Fruit fly (Drosophila melanogaster) whole organism, prepupa: ENCODE measurements around the gene Yp3.

Source experiments
- CG31627 ChIP-seq: fragments of 200-800 bp; sonication (Bioruptor generic); optimal IDR thresholded peaks from 3 replicates; lab custom pipeline; 2016; ENCODE audit warnings: missing biosample characterization, missing genetic modification characterization
- ss ChIP-seq, 2 experiments: fragments of 200-800 bp; sonication (Bioruptor generic); optimal IDR thresholded peaks; 2 replicates in 1 of 2; 3 replicates in 1 of 2; lab custom pipeline; 2017 to 2018; ENCODE audit warnings: mild to moderate bottlenecking in 2 of 2, missing biosample characterization in 2 of 2, missing genetic modification characterization in 2 of 2, moderate library complexity in 1 of 2

DNA sequence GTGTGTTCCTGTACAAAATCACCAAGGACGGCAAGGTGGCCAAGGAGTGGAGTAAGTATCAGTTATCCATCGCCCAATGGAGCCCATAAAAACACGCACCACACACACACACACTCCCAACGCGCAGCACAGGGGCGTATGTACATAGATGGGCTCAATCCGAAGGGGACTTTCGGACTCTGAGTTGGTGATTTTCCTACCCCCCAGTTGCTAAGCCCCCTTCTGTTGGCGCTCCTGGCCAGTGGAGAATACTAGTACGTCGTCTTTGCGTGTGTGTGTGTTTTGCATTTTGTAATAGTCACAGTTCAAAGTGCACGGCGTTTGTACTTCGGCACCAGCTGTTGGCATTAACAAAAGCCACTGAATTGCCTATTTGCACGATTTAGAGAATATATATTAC, 19.3 kb upstream of the Yp3 start:
- TF ChIP-seq CG31627 (GFP tag; lab: Kevin White, UChicago) (peak; percentile 74), ss (GFP tag; optimal IDR thresholded peaks at IDR 0.05; lab: Kevin White, UChicago) (peak; percentile 94)
